Worm (Caenorhabditis elegans) whole organism, L4/young adult: ENCODE data around the gene fbxb-77.

Experiments
- dao-5 ChIP-seq: sonication (generic microtip); optimal IDR thresholded peaks from 2 replicates; lab custom pipeline; 2016; ENCODE audit warnings: missing genotype, missing genetic modification characterization, moderate library complexity, missing compliant biosample characterization
- him-1 ChIP-seq: sonication (generic microtip); optimal IDR thresholded peaks from 2 replicates; lab custom pipeline; 2016; ENCODE audit warnings: missing genotype, missing genetic modification reagents, missing genetic modification characterization, missing compliant biosample characterization

- TF ChIP-seq him-1 (tag; lab: Kevin White, UChicago) (no peak), dao-5 (tag; lab: Kevin White, UChicago) (no peak)
These were observed 50.0 kb downstream of the fbxb-77 start for ce11 chrIV:4705922-4706321.
